Worm (Caenorhabditis elegans) whole organism, L4 larva: ENCODE data around the gene srg-5.

Experiments used
- ZK546.5 ChIP-seq, 2 experiments: sonication (generic microtip); optimal IDR thresholded peaks; 2 replicates each; lab custom pipeline; 2017; ENCODE audit warnings: missing biosample characterization in 2 of 2, missing genetic modification characterization in 2 of 2
- aha-1 ChIP-seq: fragments of 150-350 bp; peaks from one replicate; lab custom pipeline; 2014; ENCODE audit warnings: missing biosample characterization, missing genetic modification characterization
- dmd-8 ChIP-seq: fragments of 200-800 bp; sonication (Bioruptor generic); IDR thresholded peaks from 2 replicates; pipeline ENCODE4 v1.3.6; 2022; ENCODE audit warnings: missing genetic modification characterization, missing compliant biosample characterization
- fkh-10 ChIP-seq: fragments of 150-350 bp; optimal IDR thresholded peaks from 2 replicates; lab custom pipeline; 2014; ENCODE audit warnings: missing biosample characterization, missing genetic modification reagents, missing genetic modification characterization
- lin-13 ChIP-seq: fragments of 150-350 bp; optimal IDR thresholded peaks from 2 replicates; lab custom pipeline; 2014; ENCODE audit warnings: missing biosample characterization, missing genetic modification reagents, missing genetic modification characterization
- lin-15B ChIP-seq: fragments of 150-350 bp; sonication (generic microtip); optimal IDR thresholded peaks from 3 replicates; lab custom pipeline; 2014; ENCODE audit warnings: missing biosample characterization, missing genetic modification characterization
- mdl-1 ChIP-seq, 2 experiments: fragments of 150-350 bp in 1 of 2; sonication (generic microtip) in 1 of 2; optimal IDR thresholded peaks; 2 replicates each; lab custom pipeline; 2014 to 2017; ENCODE audit warnings: missing biosample characterization in 2 of 2, missing genetic modification characterization in 2 of 2
- mep-1 ChIP-seq: fragments of 150-350 bp; sonication (generic microtip); optimal IDR thresholded peaks from 3 replicates; lab custom pipeline; 2014; ENCODE audit warnings: missing biosample characterization, missing genetic modification characterization
- mes-2 ChIP-seq: sonication (generic microtip); optimal IDR thresholded peaks from 2 replicates; lab custom pipeline; 2016; ENCODE audit warnings: missing genotype, mild to moderate bottlenecking, missing genetic modification characterization, missing compliant biosample characterization; ENCODE audit not compliant: poor library complexity, severe bottlenecking
- nhr-11 ChIP-seq: fragments of 150-350 bp; optimal IDR thresholded peaks from 2 replicates; lab custom pipeline; 2014; ENCODE audit warnings: missing biosample characterization, missing genetic modification characterization
- nhr-48 ChIP-seq: sonication (generic microtip); optimal IDR thresholded peaks from 2 replicates; lab custom pipeline; 2016; ENCODE audit warnings: mild to moderate bottlenecking, missing genetic modification characterization, missing compliant biosample characterization
- sdz-12 ChIP-seq: fragments of 200-800 bp; sonication (Bioruptor generic); optimal IDR thresholded peaks from 2 replicates; lab custom pipeline; 2018; ENCODE audit warnings: mild to moderate bottlenecking, missing genetic modification characterization, missing compliant biosample characterization
- tag-97 ChIP-seq: fragments of 200-800 bp; sonication (Bioruptor generic); IDR thresholded peaks from 2 replicates; pipeline ENCODE4 v1.3.6; 2022; ENCODE audit warnings: missing genetic modification characterization, missing compliant biosample characterization

DNA sequence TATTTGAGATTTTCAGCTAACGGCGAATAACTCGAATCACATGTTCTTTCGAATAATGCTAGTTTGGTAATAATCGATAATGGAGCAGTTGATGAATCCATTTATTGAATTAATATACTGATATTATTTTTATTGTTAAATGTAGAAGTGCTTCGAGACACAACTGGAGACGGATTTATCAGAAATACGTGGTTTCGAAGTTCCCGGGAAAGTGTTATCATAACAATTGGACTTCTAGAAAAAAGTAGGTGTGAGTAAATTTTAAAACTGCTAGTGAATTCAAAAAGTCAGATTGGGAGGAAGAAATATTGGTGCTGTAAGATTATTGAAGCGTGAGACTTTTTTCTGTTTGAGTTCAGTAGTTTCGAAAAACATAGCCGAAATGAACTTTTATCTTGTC lies 4.2 kb downstream of the srg-5 start, which contains the start of gene srg-2:
- TF ChIP-seq nhr-48 (tag; lab: Kevin White, UChicago) (no peak), lin-15B (tag; lab: Kevin White, UChicago) (no peak), mep-1 (no peak), tag-97 (GFP tag; lab: Robert Waterston, UW) (no peak), nhr-11 (no peak), fkh-10 (GFP tag; lab: Kevin White, UChicago) (no peak), mdl-1 (tag; optimal IDR thresholded peaks at IDR 0.05; lab: Kevin White, UChicago) (no peak), aha-1 (tag; lab: Kevin White, UChicago) (no peak), sdz-12 (GFP tag; lab: Kevin White, UChicago) (no peak), ZK546.5 (tag; optimal IDR thresholded peaks at IDR 0.05; lab: Kevin White, UChicago) (no peak), lin-13 (no peak), dmd-8 (no peak), mes-2 (tag; lab: Kevin White, UChicago) (no peak)
